Fruit fly (Drosophila melanogaster): ENCODE measurements around the gene Rab30.

DNA sequence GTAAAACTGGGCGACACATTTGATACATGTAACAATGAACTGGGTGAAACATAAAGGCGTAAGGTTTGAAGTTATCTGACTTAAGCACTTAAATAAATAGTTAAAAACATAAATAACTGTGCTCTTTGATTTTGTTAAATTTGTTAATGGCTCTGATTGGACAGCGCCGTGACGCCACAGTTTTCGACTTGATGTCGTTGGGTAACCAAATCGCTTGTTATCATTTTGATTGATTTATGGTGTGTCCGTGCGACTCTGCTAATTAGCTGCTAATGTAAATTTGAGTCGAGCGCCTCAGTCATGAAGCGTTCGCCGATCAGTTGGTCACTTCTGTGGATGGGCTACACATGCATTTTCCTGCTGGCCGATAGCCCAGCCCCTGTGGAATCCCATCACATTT lies 35.3 kb upstream of the Rab30 start, which contains the start of gene Ugt307A1:
- TF ChIP-seq CTCF (optimal IDR thresholded peaks at IDR 0.05): no peak
- no peak for TF ChIP-seq CG8478 (optimal IDR thresholded peaks at IDR 0.05)
